Worm (Caenorhabditis elegans) whole organism, L1 larva: ENCODE results near the gene C16C8.17.

Experiments
- aly-2 ChIP-seq: fragments of 150-350 bp; optimal IDR thresholded peaks from 2 replicates; lab custom pipeline; 2014; ENCODE audit warnings: missing biosample characterization, missing genetic modification characterization
- ama-1 ChIP-seq: fragments of 150-350 bp; optimal IDR thresholded peaks from 2 replicates; lab custom pipeline; 2014
- ets-5 ChIP-seq: fragments of 200-800 bp; sonication (Bioruptor generic); IDR thresholded peaks from 2 replicates; pipeline ENCODE4 v1.3.6; 2022; ENCODE audit warnings: missing genetic modification characterization, missing compliant biosample characterization
- isw-1 ChIP-seq: fragments of 200-800 bp; sonication (Bioruptor generic); IDR thresholded peaks from 2 replicates; pipeline ENCODE4 v1.3.6; 2022; ENCODE audit warnings: missing genetic modification characterization, missing compliant biosample characterization
- lin-15B ChIP-seq: fragments of 150-350 bp; sonication (generic microtip); optimal IDR thresholded peaks from 3 replicates; lab custom pipeline; 2014; ENCODE audit warnings: missing biosample characterization, missing genetic modification characterization
- lin-39 ChIP-seq: fragments of 150-350 bp; optimal IDR thresholded peaks from 2 replicates; lab custom pipeline; 2014; ENCODE audit warnings: missing biosample characterization, missing genetic modification reagents, missing genetic modification characterization
- lsy-2 ChIP-seq, 2 experiments: fragments of 150-350 bp; optimal IDR thresholded peaks; 2 replicates each; lab custom pipeline; 2014; ENCODE audit warnings: missing biosample characterization in 2 of 2, missing genetic modification characterization in 2 of 2
- pax-3 ChIP-seq: fragments of 200-800 bp; sonication (Bioruptor generic); optimal IDR thresholded peaks from 2 replicates; lab custom pipeline; 2018; ENCODE audit warnings: mild to moderate bottlenecking, missing genetic modification characterization, moderate library complexity, missing compliant biosample characterization
- unc-130 ChIP-seq: fragments of 150-350 bp; optimal IDR thresholded peaks from 2 replicates; lab custom pipeline; 2017; ENCODE audit warnings: missing biosample characterization, missing genetic modification characterization, inconsistent platforms
- ztf-11 ChIP-seq, 2 experiments: sonication (generic microtip); optimal IDR thresholded peaks; 2 replicates each; lab custom pipeline; 2016 to 2017; ENCODE audit warnings: missing genetic modification characterization in 2 of 2, missing biosample characterization in 1 of 2, missing compliant biosample characterization in 1 of 2

DNA sequence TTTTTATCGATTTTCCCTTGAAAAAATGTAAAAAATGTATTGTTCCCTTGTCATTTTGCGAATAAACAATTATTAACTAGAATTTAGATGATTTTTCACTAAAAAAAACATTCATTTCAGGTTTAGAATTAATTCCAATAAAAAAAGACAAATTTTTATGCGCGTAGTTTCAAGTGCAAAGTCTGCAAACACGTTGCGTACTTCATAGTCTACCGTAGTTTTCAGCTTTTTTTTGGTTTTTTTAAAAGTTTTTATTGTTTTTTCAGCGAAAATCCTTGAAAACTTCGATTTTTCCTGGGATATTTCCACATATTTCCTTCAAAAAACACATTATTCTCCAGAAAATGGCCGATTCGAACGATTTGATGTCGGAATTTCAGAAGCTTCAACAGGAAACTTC is 12.9 kb downstream of the C16C8.17 start, which contains the start of gene C16C8.11:
- no peak for TF ChIP-seq lin-15B (tag; lab: Kevin White, UChicago)
- TF ChIP-seq lsy-2 (tag; optimal IDR thresholded peaks at IDR 0.05; lab: Kevin White, UChicago): no peak
- no peak for TF ChIP-seq aly-2 (tag; lab: Kevin White, UChicago)
- TF ChIP-seq ztf-11 (tag; optimal IDR thresholded peaks at IDR 0.05; lab: Kevin White, UChicago): no peak
- no peak for TF ChIP-seq lin-39 (tag; lab: Kevin White, UChicago)
- TF ChIP-seq ama-1: no peak
- no peak for TF ChIP-seq pax-3 (tag; lab: Kevin White, UChicago)
- no peak for TF ChIP-seq isw-1
- no peak for TF ChIP-seq ets-5
- TF ChIP-seq unc-130 (tag; lab: Kevin White, UChicago): no peak
